Fruit fly (Drosophila melanogaster) whole organism: ENCODE results near the gene Tmem43.

Experiments
- CG8478 ChIP-seq: fragments of >200 bp; optimal IDR thresholded peaks from 2 replicates; lab custom pipeline; 2018; ENCODE audit warnings: inconsistent platforms
- Dll ChIP-seq: fragments of >200 bp; optimal IDR thresholded peaks from 2 replicates; lab custom pipeline; 2017
- EcR ChIP-seq, 2 experiments: fragments of >200 bp; optimal IDR thresholded peaks; 2 replicates each; lab custom pipeline; 2017; ENCODE audit warnings: missing biosample characterization in 2 of 2, missing genetic modification characterization in 2 of 2, missing genetic modification reagents in 2 of 2
- pan ChIP-seq: fragments of >200 bp; optimal IDR thresholded peaks from 2 replicates; lab custom pipeline; 2017
- psq ChIP-seq: fragments of >200 bp; optimal IDR thresholded peaks from 2 replicates; lab custom pipeline; 2017

dm6 chr3L:7870388-7870740, 44.6 kb downstream of the Tmem43 start:
- no peak for TF ChIP-seq CG8478 (lab: Kevin White, UChicago)
- TF ChIP-seq pan (lab: Kevin White, UChicago), result no peak
- no peak for TF ChIP-seq EcR (GFP tag; optimal IDR thresholded peaks at IDR 0.05; lab: Kevin White, UChicago)
- no peak for TF ChIP-seq psq
- TF ChIP-seq Dll, result no peak
